Worm (Caenorhabditis elegans): ENCODE measurements around the gene rrf-3.

DNA sequence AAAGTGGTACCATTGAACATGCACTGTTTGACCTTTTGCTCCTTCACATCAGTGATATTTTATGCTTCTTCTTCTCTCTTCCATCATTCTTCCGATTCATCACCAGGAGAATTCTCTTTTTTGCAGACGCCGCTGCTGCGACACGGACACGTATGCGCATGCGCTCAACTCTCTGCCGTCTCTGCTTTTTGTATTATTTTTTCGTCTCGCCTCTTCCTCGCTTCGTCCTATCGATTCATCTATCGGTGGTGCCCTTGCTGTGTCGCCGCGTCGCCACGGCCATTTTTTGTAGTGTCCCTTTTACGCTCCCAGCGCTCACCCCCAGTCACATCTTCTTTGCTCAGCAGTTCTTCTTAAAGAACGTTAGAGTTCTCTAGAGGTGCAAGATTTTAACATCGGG, 36.1 kb upstream of the rrf-3 start:
- TF ChIP-seq elt-1 (tag; optimal IDR thresholded peaks at IDR 0.05; ENCODE audit: borderline replicate concordance, insufficient read depth) (no peak), ceh-43 (GFP tag; optimal IDR thresholded peaks at IDR 0.05) (no peak), drap-1 (GFP tag; optimal IDR thresholded peaks at IDR 0.05) (no peak), ham-2 (GFP tag; optimal IDR thresholded peaks at IDR 0.05) (no peak), lsy-2 (tag; optimal IDR thresholded peaks at IDR 0.05) (no peak), snpc-4 (tag; optimal IDR thresholded peaks at IDR 0.05) (no peak), zip-8 (tag; optimal IDR thresholded peaks at IDR 0.05) (no peak)
